Worm (Caenorhabditis elegans) whole organism, young adult: Measurements from ENCODE around the gene srx-125.

Experiments
- F22D6.2 ChIP-seq: sonication (generic microtip); optimal IDR thresholded peaks from 2 replicates; lab custom pipeline; 2016; ENCODE audit warnings: mild to moderate bottlenecking, missing genetic modification characterization, missing compliant biosample characterization
- Y67H2A.10 ChIP-seq: fragments of 200-800 bp; sonication (Bioruptor generic); conservative IDR thresholded peaks from 2 replicates; pipeline ENCODE4 v1.3.6; 2022; ENCODE audit warnings: missing genetic modification reagents, missing genetic modification characterization, missing compliant biosample characterization
- bed-2 ChIP-seq: fragments of 200-800 bp; sonication (Bioruptor generic); IDR thresholded peaks from 2 replicates; pipeline ENCODE4 v1.3.6; 2022; ENCODE audit warnings: missing genetic modification reagents, missing genetic modification characterization, missing compliant biosample characterization
- ceh-27 ChIP-seq: fragments of 200-800 bp; sonication (Bioruptor generic); optimal IDR thresholded peaks from 2 replicates; lab custom pipeline; 2018; ENCODE audit warnings: mild to moderate bottlenecking, missing genetic modification characterization, moderate library complexity, missing compliant biosample characterization
- let-607 ChIP-seq, 2 experiments: fragments of 200-800 bp in 1 of 2; sonication (Bioruptor generic) in 1 of 2; sonication (generic microtip) in 1 of 2; optimal IDR thresholded peaks; 2 replicates each; lab custom pipeline; 2016 to 2018; ENCODE audit warnings: mild to moderate bottlenecking in 2 of 2, missing compliant biosample characterization in 2 of 2, missing genetic modification characterization in 2 of 2, moderate library complexity in 2 of 2, missing genotype in 1 of 2
- lin-54 ChIP-seq: fragments of 200-800 bp; sonication (Bioruptor generic); optimal IDR thresholded peaks from 2 replicates; lab custom pipeline; 2018; ENCODE audit warnings: mild to moderate bottlenecking, missing genetic modification characterization, missing compliant biosample characterization
- mxl-1 ChIP-seq: sonication (generic microtip); optimal IDR thresholded peaks from 2 replicates; lab custom pipeline; 2016; ENCODE audit warnings: missing genetic modification characterization, missing compliant biosample characterization
- nfya-1 ChIP-seq: sonication (generic microtip); optimal IDR thresholded peaks from 2 replicates; lab custom pipeline; 2017; ENCODE audit warnings: antibody characterized with exemption, missing compliant biosample characterization, missing genetic modification characterization, borderline replicate concordance; ENCODE audit not compliant: insufficient read depth
- ztf-28 ChIP-seq: fragments of 200-800 bp; sonication (Bioruptor generic); IDR thresholded peaks from 2 replicates; pipeline ENCODE4 v1.3.6; 2022; ENCODE audit warnings: missing genetic modification reagents, missing genetic modification characterization, missing compliant biosample characterization

DNA sequence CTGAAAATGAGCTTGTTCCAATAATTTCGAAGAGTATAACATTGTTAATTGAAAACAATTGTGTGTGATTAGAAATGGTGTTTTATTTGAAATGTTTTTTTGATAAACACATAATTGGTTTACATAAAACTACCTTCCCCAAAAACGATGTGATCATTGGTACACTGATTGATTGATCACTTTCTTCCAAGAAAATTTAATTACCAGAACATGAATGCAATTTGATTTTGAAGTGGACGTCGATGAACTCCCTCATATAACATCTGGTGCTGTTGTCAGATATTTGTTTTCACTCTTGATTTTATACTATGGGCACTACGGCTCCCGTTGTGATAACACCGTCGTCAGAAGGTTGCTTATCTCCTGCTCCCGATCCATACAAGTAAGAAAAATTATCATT lies 46.4 kb upstream of the srx-125 start, which contains the start of gene srh-15:
- TF ChIP-seq nfya-1 (no peak), ztf-28 (GFP tag; lab: Robert Waterston, UW) (no peak), ceh-27 (GFP tag; lab: Kevin White, UChicago) (no peak), F22D6.2 (tag; lab: Kevin White, UChicago) (no peak), Y67H2A.10 (GFP tag; lab: Robert Waterston, UW) (no peak), mxl-1 (tag; lab: Kevin White, UChicago) (no peak), bed-2 (GFP tag; lab: Robert Waterston, UW) (no peak), let-607 (tag; optimal IDR thresholded peaks at IDR 0.05; lab: Kevin White, UChicago) (no peak), lin-54 (GFP tag; lab: Kevin White, UChicago) (no peak)
